Fruit fly (Drosophila melanogaster): Measurements from ENCODE around the gene Skp2.
A peak's percentile ranks its signal among the peaks of the same experiment; 100 is the strongest.

The Skp2 gene

DNA sequence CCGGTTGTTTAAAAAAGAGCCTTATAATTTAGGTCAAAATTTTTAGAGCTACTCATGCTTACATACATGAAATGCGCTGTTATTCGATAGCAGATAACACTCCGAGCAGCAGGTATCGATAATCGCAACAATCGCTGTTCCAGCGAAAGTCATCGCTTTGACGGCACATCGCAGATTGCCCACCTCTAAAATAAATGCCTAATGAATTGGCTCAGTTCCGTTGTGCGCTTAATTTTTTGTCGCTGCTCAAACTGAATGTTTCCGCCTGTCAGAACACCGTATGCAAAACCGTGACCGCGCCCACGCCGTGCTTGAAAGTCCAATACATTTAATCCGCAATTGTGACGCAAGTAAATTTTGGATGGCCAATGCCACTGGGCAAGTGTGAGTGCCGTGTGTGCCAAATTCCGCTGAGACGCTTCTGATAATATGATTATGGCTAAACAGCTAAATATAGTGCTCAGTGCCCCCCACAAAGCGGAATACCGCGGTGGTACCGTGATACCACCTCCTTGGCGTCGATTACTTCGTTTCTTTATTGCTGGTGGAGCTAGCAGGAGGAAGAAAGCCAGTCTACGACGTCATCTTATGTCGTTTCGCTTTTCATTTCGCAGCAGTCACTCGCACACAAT, 17.9 kb downstream of the Skp2 start, which contains the start of gene CG9795 (continued):
- TF ChIP-seq CG12236 (GFP tag; optimal IDR thresholded peaks at IDR 0.05) (no peak), E2f2 (GFP tag; IDR thresholded peaks at IDR 0.05) (peak; percentile 55), CG31224 (GFP tag; IDR thresholded peaks at IDR 0.05) (no peak), al (GFP tag; IDR thresholded peaks at IDR 0.05) (no peak), bbx (GFP tag; IDR thresholded peaks at IDR 0.05; ENCODE audit: partially characterized antibody) (peak; percentile 96), usp (GFP tag; optimal IDR thresholded peaks at IDR 0.05) (no peak), CG18619 (GFP tag; optimal IDR thresholded peaks at IDR 0.05) (no peak), CG7271 (tag; optimal IDR thresholded peaks at IDR 0.05) (no peak), mirr (GFP tag; optimal IDR thresholded peaks at IDR 0.05) (no peak), CG13296 (GFP tag; optimal IDR thresholded peaks at IDR 0.05) (peak; percentile 52), ind (GFP tag; optimal IDR thresholded peaks at IDR 0.05) (no peak), CG10321 (GFP tag; IDR thresholded peaks at IDR 0.05) (no peak), Dll (GFP tag; IDR thresholded peaks at IDR 0.05; ENCODE audit: partially characterized antibody) (peak; percentile 86), cg (GFP tag; optimal IDR thresholded peaks at IDR 0.05) (no peak), Lim3 (GFP tag; IDR thresholded peaks at IDR 0.05) (no peak), CG1602 (GFP tag; optimal IDR thresholded peaks at IDR 0.05) (no peak), ems (GFP tag; optimal IDR thresholded peaks at IDR 0.05) (no peak), CG8944 (GFP tag; optimal IDR thresholded peaks at IDR 0.05) (no peak), CG3281 (GFP tag; optimal IDR thresholded peaks at IDR 0.05) (peak; percentile 19), lab (GFP tag; optimal IDR thresholded peaks at IDR 0.05) (no peak), Blimp-1 (GFP tag; optimal IDR thresholded peaks at IDR 0.05) (no peak), crp (GFP tag; optimal IDR thresholded peaks at IDR 0.05) (no peak), dan (GFP tag; IDR thresholded peaks at IDR 0.05) (no peak), CG12299 (tag; optimal IDR thresholded peaks at IDR 0.05) (no peak), CG17328 (GFP tag; IDR thresholded peaks at IDR 0.05) (no peak), CG11504 (tag; optimal IDR thresholded peaks at IDR 0.05) (no peak), nom (GFP tag; optimal IDR thresholded peaks at IDR 0.05) (peak; percentile 56), CG6854 (GFP tag; optimal IDR thresholded peaks at IDR 0.05) (peak; percentile 20), kni (GFP tag; optimal IDR thresholded peaks at IDR 0.05) (no peak), pfk (GFP tag; optimal IDR thresholded peaks at IDR 0.05) (no peak), CG32767 (GFP tag; IDR thresholded peaks at IDR 0.05) (peak; percentile 53; the same call in 1 of the 2 replicates), unpg (GFP tag; optimal IDR thresholded peaks at IDR 0.05) (no peak), prd (optimal IDR thresholded peaks at IDR 0.05) (no peak), prd (GFP tag; IDR thresholded peaks at IDR 0.05) (0 out of 3 replicates have a peak, but pooled peaks have one; percentile 29), CG9817 (tag; optimal IDR thresholded peaks at IDR 0.05) (no peak), grau (tag; optimal IDR thresholded peaks at IDR 0.05) (no peak), Hey (tag; optimal IDR thresholded peaks at IDR 0.05) (no peak), inv (GFP tag; IDR thresholded peaks at IDR 0.05; ENCODE audit: partially characterized antibody) (peak; percentile 79), tll (GFP tag; optimal IDR thresholded peaks at IDR 0.05) (no peak), CG3407 (GFP tag; optimal IDR thresholded peaks at IDR 0.05) (no peak), caup (GFP tag; optimal IDR thresholded peaks at IDR 0.05; ENCODE audit: severe bottlenecking) (peak; percentile 46), CG33557 (GFP tag; optimal IDR thresholded peaks at IDR 0.05) (no peak), lov (optimal IDR thresholded peaks at IDR 0.05) (no peak), lov (GFP tag; IDR thresholded peaks at IDR 0.05) (no peak), CG31388 (GFP tag; optimal IDR thresholded peaks at IDR 0.05) (no peak), CG2678 (tag; optimal IDR thresholded peaks at IDR 0.05) (no peak), gfzf (GFP tag; optimal IDR thresholded peaks at IDR 0.05) (peak; percentile 5), CG10209 (GFP tag; optimal IDR thresholded peaks at IDR 0.05) (peak; percentile 10), CG12219 (GFP tag; optimal IDR thresholded peaks at IDR 0.05) (no peak)
